Worm (Caenorhabditis elegans): ENCODE data around the gene taf-6.2.

The taf-6.2 gene

DNA sequence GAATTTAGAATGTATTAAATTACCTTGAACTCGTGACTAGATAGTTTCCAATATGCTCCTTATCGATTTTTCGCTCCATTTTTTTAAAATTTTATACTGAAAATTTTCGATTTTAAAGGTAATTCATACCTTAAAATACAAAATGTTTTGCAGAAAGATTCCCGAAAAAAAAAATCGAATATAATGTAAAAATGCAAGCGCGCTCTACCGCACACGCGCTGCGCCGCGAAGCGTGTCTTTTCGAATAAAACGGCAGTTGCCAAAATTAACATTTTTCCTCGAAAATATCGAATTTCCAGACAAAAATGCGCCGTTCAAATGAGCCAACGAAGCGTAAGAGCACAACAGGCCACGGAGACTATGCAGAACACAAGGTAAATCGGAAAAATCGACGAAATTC lies at the start of gene taf-6.2, which contains the start of gene Y37E11AL.3:
taf-6.2 (minus strand) TSS at position 96 of the 400 bp plus-strand sequence.
Y37E11AL.3 (plus strand) TSS at position 298 of the 400 bp plus-strand sequence.
- peak; percentile 33 for TF ChIP-seq nhr-129 (tag; optimal IDR thresholded peaks at IDR 0.05)
- TF ChIP-seq sem-4 (tag; optimal IDR thresholded peaks at IDR 0.05) = no peak
- TF ChIP-seq ZK546.5 (tag; optimal IDR thresholded peaks at IDR 0.05) = no peak
- no peak for TF ChIP-seq ceh-82 (tag; optimal IDR thresholded peaks at IDR 0.05)
- no peak for TF ChIP-seq nhr-12 (tag; optimal IDR thresholded peaks at IDR 0.05)
- no peak for TF ChIP-seq fos-1 (tag; optimal IDR thresholded peaks at IDR 0.05)
- no peak for TF ChIP-seq nhr-237 (tag; optimal IDR thresholded peaks at IDR 0.05)
- peak; percentile 93 for TF ChIP-seq gmeb-1 (tag; optimal IDR thresholded peaks at IDR 0.05)
- TF ChIP-seq nhr-25 (tag; optimal IDR thresholded peaks at IDR 0.05) = peak; percentile 14
- TF ChIP-seq lsy-2 (tag; optimal IDR thresholded peaks at IDR 0.05) = peak; percentile 61 to 77
- TF ChIP-seq C34F6.9 (tag; optimal IDR thresholded peaks at IDR 0.05) = peak; percentile 73
- TF ChIP-seq sma-9 (GFP tag; optimal IDR thresholded peaks at IDR 0.05) = no peak
- no peak for TF ChIP-seq sma-9 (tag; optimal IDR thresholded peaks at IDR 0.05)
- no peak for TF ChIP-seq elt-1 (tag; optimal IDR thresholded peaks at IDR 0.05)
- no peak for TF ChIP-seq nhr-77 (tag; optimal IDR thresholded peaks at IDR 0.05)
- no peak for TF ChIP-seq alr-1 (tag; optimal IDR thresholded peaks at IDR 0.05)
- peak; percentile 54 for TF ChIP-seq sma-3 (GFP tag; optimal IDR thresholded peaks at IDR 0.05)
- TF ChIP-seq F13H6.1 (tag; optimal IDR thresholded peaks at IDR 0.05) = peak; percentile 1
- peak; percentile 52 for TF ChIP-seq crh-2 (tag; optimal IDR thresholded peaks at IDR 0.05)
- TF ChIP-seq snpc-4 (tag; optimal IDR thresholded peaks at IDR 0.05) = no peak
- no peak for TF ChIP-seq dmd-4 (tag; optimal IDR thresholded peaks at IDR 0.05)
- TF ChIP-seq mbf-1 (tag; optimal IDR thresholded peaks at IDR 0.05) = no peak
- TF ChIP-seq lin-13 (GFP tag; optimal IDR thresholded peaks at IDR 0.05) = peak; percentile 50
- peak; percentile 74 for TF ChIP-seq unc-55 (GFP tag; optimal IDR thresholded peaks at IDR 0.05)
- peak; percentile 43 for TF ChIP-seq lin-11 (tag; optimal IDR thresholded peaks at IDR 0.05)
- TF ChIP-seq skn-1 (tag; optimal IDR thresholded peaks at IDR 0.05) = no peak
- no peak for TF ChIP-seq unc-39 (tag; optimal IDR thresholded peaks at IDR 0.05)

DNA sequence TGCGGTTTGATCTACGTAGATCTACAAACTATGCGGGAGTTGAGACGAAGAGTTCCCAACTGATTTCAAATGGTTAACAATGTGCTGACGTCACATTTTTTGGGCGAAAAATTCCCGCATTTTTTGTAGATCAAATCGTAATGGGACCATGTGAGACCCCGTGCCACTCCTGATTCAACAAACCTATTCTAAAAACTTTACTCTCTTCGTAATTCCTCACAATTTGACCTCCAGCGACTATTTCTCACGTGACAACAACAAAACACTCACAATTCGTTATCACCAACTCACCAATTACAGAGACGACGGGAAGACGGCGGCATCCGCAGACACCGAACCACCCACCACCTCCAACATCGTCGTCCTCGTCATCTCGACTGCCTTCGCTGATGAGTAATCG lies 49.2 kb upstream of the taf-6.2 start, which contains the start of gene siah-1:
siah-1 (plus strand) TSS at position 301 of the 400 bp plus-strand sequence.
- no peak for TF ChIP-seq ztf-1 (GFP tag; conservative IDR thresholded peaks at IDR 0.05)
- no peak for TF ChIP-seq fos-1 (tag; optimal IDR thresholded peaks at IDR 0.05)
- no peak for TF ChIP-seq ztf-4 (tag; optimal IDR thresholded peaks at IDR 0.05)
- TF ChIP-seq blmp-1 (tag; optimal IDR thresholded peaks at IDR 0.05; ENCODE audit: insufficient read depth) = no peak
- no peak for TF ChIP-seq sma-9 (GFP tag; optimal IDR thresholded peaks at IDR 0.05)
- TF ChIP-seq sma-9 (tag; optimal IDR thresholded peaks at IDR 0.05) = no peak
- TF ChIP-seq nhr-10 (tag; optimal IDR thresholded peaks at IDR 0.05) = no peak
- no peak for TF ChIP-seq zag-1 (tag; optimal IDR thresholded peaks at IDR 0.05)
- TF ChIP-seq skn-1 (tag; optimal IDR thresholded peaks at IDR 0.05) = no peak
- TF ChIP-seq C34F6.9 (tag; optimal IDR thresholded peaks at IDR 0.05) = no peak
- TF ChIP-seq nhr-237 (tag; optimal IDR thresholded peaks at IDR 0.05) = no peak
- TF ChIP-seq mbf-1 (tag; optimal IDR thresholded peaks at IDR 0.05) = no peak
- TF ChIP-seq snpc-4 (tag; optimal IDR thresholded peaks at IDR 0.05) = no peak
- TF ChIP-seq nhr-129 (tag; optimal IDR thresholded peaks at IDR 0.05) = no peak
- TF ChIP-seq ceh-82 (tag; optimal IDR thresholded peaks at IDR 0.05) = no peak
- TF ChIP-seq gmeb-1 (tag; optimal IDR thresholded peaks at IDR 0.05) = no peak

DNA sequence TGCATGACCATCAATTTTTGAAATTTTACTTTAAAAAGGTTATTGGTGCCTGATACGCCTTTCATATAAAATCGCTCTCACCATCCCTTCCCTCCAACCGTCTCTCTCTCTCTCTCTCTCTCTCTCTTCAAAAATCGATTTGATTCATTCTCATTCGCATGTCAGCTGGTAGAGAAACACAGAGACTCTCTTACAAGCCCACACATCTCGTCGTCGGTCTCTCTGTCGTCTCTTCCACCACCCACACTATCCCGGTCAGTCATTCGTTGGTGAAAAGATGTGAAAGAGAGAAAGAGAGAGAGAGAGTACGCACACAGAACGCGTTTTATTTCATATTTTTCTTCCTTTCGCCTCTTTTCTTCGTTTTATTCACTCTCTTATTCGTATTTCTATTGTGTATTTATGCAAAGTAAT lies 47.9 kb upstream of the taf-6.2 start:
- TF ChIP-seq alr-1 (tag; optimal IDR thresholded peaks at IDR 0.05) = no peak
- TF ChIP-seq lin-11 (tag; optimal IDR thresholded peaks at IDR 0.05) = peak; percentile 39
- peak; percentile 94 for TF ChIP-seq C34F6.9 (tag; optimal IDR thresholded peaks at IDR 0.05)
- TF ChIP-seq lsy-2 (tag; optimal IDR thresholded peaks at IDR 0.05) = peak; percentile 38 to 91
- peak; percentile 80 for TF ChIP-seq fos-1 (tag; optimal IDR thresholded peaks at IDR 0.05)
- peak; percentile 88 for TF ChIP-seq unc-55 (GFP tag; optimal IDR thresholded peaks at IDR 0.05)
- TF ChIP-seq ztf-11 (tag; optimal IDR thresholded peaks at IDR 0.05) = no peak
- TF ChIP-seq lin-13 (GFP tag; optimal IDR thresholded peaks at IDR 0.05) = peak; percentile 77
- peak; percentile 67 for TF ChIP-seq sma-3 (GFP tag; optimal IDR thresholded peaks at IDR 0.05)
- TF ChIP-seq ceh-82 (tag; optimal IDR thresholded peaks at IDR 0.05) = no peak
- TF ChIP-seq gmeb-1 (tag; optimal IDR thresholded peaks at IDR 0.05) = peak; percentile 80
- peak in 1 of 2 experiments; percentile 61 for TF ChIP-seq mdl-1 (tag; optimal IDR thresholded peaks at IDR 0.05)
- TF ChIP-seq nhr-11 (tag; optimal IDR thresholded peaks at IDR 0.05) = no peak
- TF ChIP-seq unc-62 (GFP tag; optimal IDR thresholded peaks at IDR 0.05) = peak; percentile 34
- peak; percentile 62 for TF ChIP-seq blmp-1 (tag; optimal IDR thresholded peaks at IDR 0.05; ENCODE audit: insufficient read depth)
- peak; percentile 1 for TF ChIP-seq zag-1 (tag; optimal IDR thresholded peaks at IDR 0.05)
- no peak for TF ChIP-seq elt-1 (tag; optimal IDR thresholded peaks at IDR 0.05)
- TF ChIP-seq nhr-12 (tag; optimal IDR thresholded peaks at IDR 0.05) = no peak
- peak; percentile 71 for TF ChIP-seq ztf-4 (tag; optimal IDR thresholded peaks at IDR 0.05)
- TF ChIP-seq crh-2 (tag; optimal IDR thresholded peaks at IDR 0.05) = peak; percentile 87
- TF ChIP-seq mbf-1 (tag; optimal IDR thresholded peaks at IDR 0.05) = no peak
- TF ChIP-seq egl-27 (tag; optimal IDR thresholded peaks at IDR 0.05) = peak; percentile 39
- TF ChIP-seq nhr-237 (tag; optimal IDR thresholded peaks at IDR 0.05) = no peak
- no peak for TF ChIP-seq peb-1 (tag; optimal IDR thresholded peaks at IDR 0.05)
- TF ChIP-seq nhr-25 (tag; optimal IDR thresholded peaks at IDR 0.05) = peak; percentile 87
- no peak for TF ChIP-seq unc-39 (tag; optimal IDR thresholded peaks at IDR 0.05)
- peak; percentile 95 for TF ChIP-seq F13H6.1 (tag; optimal IDR thresholded peaks at IDR 0.05)
- no peak for TF ChIP-seq aly-2 (tag; optimal IDR thresholded peaks at IDR 0.05)
- peak; percentile 66 for TF ChIP-seq sem-4 (tag; optimal IDR thresholded peaks at IDR 0.05)
- peak; percentile 19 for TF ChIP-seq mab-5 (tag; optimal IDR thresholded peaks at IDR 0.05)
- no peak for TF ChIP-seq elt-3 (tag; optimal IDR thresholded peaks at IDR 0.05)
- TF ChIP-seq nhr-21 (tag; optimal IDR thresholded peaks at IDR 0.05) = peak; percentile 78
- TF ChIP-seq dmd-4 (tag; optimal IDR thresholded peaks at IDR 0.05) = no peak
- peak; percentile 2 for TF ChIP-seq nhr-10 (tag; optimal IDR thresholded peaks at IDR 0.05)
- TF ChIP-seq nhr-129 (tag; optimal IDR thresholded peaks at IDR 0.05) = peak; percentile 93
- no peak for TF ChIP-seq ztf-1 (GFP tag; conservative IDR thresholded peaks at IDR 0.05)
- TF ChIP-seq Y55F3AM.14 (GFP tag; optimal IDR thresholded peaks at IDR 0.05) = peak; percentile 36
- TF ChIP-seq sma-9 (GFP tag; optimal IDR thresholded peaks at IDR 0.05) = peak; percentile 90
- no peak for TF ChIP-seq sma-9 (tag; optimal IDR thresholded peaks at IDR 0.05)
- no peak for TF ChIP-seq R02D3.7 (tag; optimal IDR thresholded peaks at IDR 0.05)

Measured in whole organism, L2 larva.